Worm (Caenorhabditis elegans): Measurements from ENCODE around the gene F10E9.4.

DNA sequence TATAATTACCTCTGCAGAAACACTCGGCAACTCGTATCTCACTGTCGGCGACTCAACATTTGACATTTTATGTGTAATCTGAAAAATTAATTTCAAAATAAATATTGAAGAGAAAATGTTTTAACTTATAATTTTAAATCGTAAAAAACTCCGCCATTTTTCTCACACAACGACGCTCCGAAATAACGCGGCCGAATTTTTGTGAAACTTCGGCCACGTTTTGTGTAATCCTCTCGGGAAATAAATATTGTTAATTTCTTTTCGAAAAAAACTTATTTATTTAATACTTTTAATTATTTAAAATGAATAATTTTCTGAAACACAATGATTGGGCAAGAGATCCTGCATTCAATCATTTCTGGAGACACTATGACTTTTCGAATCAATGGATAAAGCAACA lies 982 bp upstream of the F10E9.4 start, which contains the start of the genes F10E9.7 and F10E9.5:
- TF ChIP-seq flt-1 (GFP tag; IDR thresholded peaks at IDR 0.05) = no peak
- peak; percentile 75 for TF ChIP-seq pes-1 (GFP tag; IDR thresholded peaks at IDR 0.05)
- TF ChIP-seq aly-1 (tag; optimal IDR thresholded peaks at IDR 0.05) = no peak
- TF ChIP-seq hmbx-1 (tag; optimal IDR thresholded peaks at IDR 0.05) = no peak
- TF ChIP-seq hmg-4 (GFP tag; optimal IDR thresholded peaks at IDR 0.05) = no peak
- no peak for TF ChIP-seq ama-1 (optimal IDR thresholded peaks at IDR 0.05)
- no peak for TF ChIP-seq scrt-1 (GFP tag; IDR thresholded peaks at IDR 0.05)
- TF ChIP-seq B0310.2 (tag; optimal IDR thresholded peaks at IDR 0.05) = no peak
- no peak for TF ChIP-seq ets-7 (tag; optimal IDR thresholded peaks at IDR 0.05)
- TF ChIP-seq tbx-11 (GFP tag; IDR thresholded peaks at IDR 0.05) = no peak
- TF ChIP-seq tra-4 (tag; optimal IDR thresholded peaks at IDR 0.05) = no peak
- no peak for TF ChIP-seq sea-1 (GFP tag; conservative IDR thresholded peaks at IDR 0.05)

Measured in whole organism, early embryonic.